In genomic region chr3R:11156858-11157257, dm6 we compare ENCODE assay signal across 3 fruit fly cellular contexts.
A peak's percentile ranks its signal among the peaks of the same experiment; 100 is the strongest.
TF ChIP-seq lines count a peak whose summit lies in the region.

Gene Ugt302C1, plus strand, starts transcription at chr3R:11157098.

TF ChIP-seq in whole organism, adult, 20 proteins besides CTCF, POLR2A, EP300 and RAD21 (continued from another document):
- TF ChIP-seq Clk (GFP tag; optimal IDR thresholded peaks at IDR 0.05; lab: Kevin White, UChicago) (no peak), tj (GFP tag; optimal IDR thresholded peaks at IDR 0.05; lab: Kevin White, UChicago) (peak; percentile 26)

TF ChIP-seq in whole organism, embryonic, 481 proteins besides CTCF, POLR2A, EP300 and RAD21 (continued from another document and continues in another):
- TF ChIP-seq ato (GFP tag; IDR thresholded peaks at IDR 0.05; lab: Robert Waterston, UW; ENCODE audit: partially characterized antibody) = no peak
- peak in 1 of 2 experiments; percentile 90 for TF ChIP-seq Pdp1 (GFP tag; optimal IDR thresholded peaks at IDR 0.05; lab: Kevin White, UChicago)
- no peak for TF ChIP-seq gt (GFP tag; IDR thresholded peaks at IDR 0.05; lab: Robert Waterston, UW)
- peak; percentile 92 for TF ChIP-seq Jarid2 (GFP tag; optimal IDR thresholded peaks at IDR 0.05; lab: Kevin White, UChicago)
- no peak for TF ChIP-seq shn (GFP tag; optimal IDR thresholded peaks at IDR 0.05; lab: Kevin White, UChicago)
- no peak for TF ChIP-seq Opbp (GFP tag; IDR thresholded peaks at IDR 0.05; lab: Robert Waterston, UW; ENCODE audit: partially characterized antibody)
- no peak for TF ChIP-seq CG10147 (GFP tag; optimal IDR thresholded peaks at IDR 0.05; lab: Kevin White, UChicago)
- no peak for TF ChIP-seq CG13424 (tag; optimal IDR thresholded peaks at IDR 0.05; lab: Kevin White, UChicago)
- no peak for TF ChIP-seq aop (GFP tag; IDR thresholded peaks at IDR 0.05; lab: Robert Waterston, UW)
- TF ChIP-seq CG14014 (GFP tag; IDR thresholded peaks at IDR 0.05; lab: Robert Waterston, UW) = 0 out of 2 replicates have a peak, but pooled peaks have one; percentile 40
- peak; percentile 57; the same call in 2 of the 3 replicates for TF ChIP-seq CG34224 (GFP tag; IDR thresholded peaks at IDR 0.05; lab: Robert Waterston, UW; ENCODE audit: partially characterized antibody)
- TF ChIP-seq Sry-δ (GFP tag; optimal IDR thresholded peaks at IDR 0.05; lab: Kevin White, UChicago) = no peak
- TF ChIP-seq ash1 (GFP tag; optimal IDR thresholded peaks at IDR 0.05; lab: Kevin White, UChicago) = no peak
- TF ChIP-seq Deaf1 (tag; optimal IDR thresholded peaks at IDR 0.05; lab: Kevin White, UChicago) = no peak
- TF ChIP-seq CG8089 (GFP tag; optimal IDR thresholded peaks at IDR 0.05; lab: Kevin White, UChicago) = no peak
- TF ChIP-seq CG3847 (GFP tag; IDR thresholded peaks at IDR 0.05; lab: Robert Waterston, UW) = no peak
- no peak for TF ChIP-seq CG11085 (GFP tag; IDR thresholded peaks at IDR 0.05; lab: Robert Waterston, UW)
- no peak for TF ChIP-seq CG4404 (GFP tag; IDR thresholded peaks at IDR 0.05; lab: Robert Waterston, UW)
- no peak for TF ChIP-seq ranshi (GFP tag; IDR thresholded peaks at IDR 0.05; lab: Robert Waterston, UW)
- no peak for TF ChIP-seq bcd (GFP tag; optimal IDR thresholded peaks at IDR 0.05; lab: Kevin White, UChicago)
- TF ChIP-seq CG32767 (GFP tag; IDR thresholded peaks at IDR 0.05; lab: Robert Waterston, UW) = no peak
- TF ChIP-seq Adf1 (GFP tag; IDR thresholded peaks at IDR 0.05; lab: Robert Waterston, UW) = peak; percentile 32; the same call in 1 of the 2 replicates
- TF ChIP-seq tgo (GFP tag; IDR thresholded peaks at IDR 0.05; lab: Robert Waterston, UW) = no peak
- TF ChIP-seq nerfin-1 (tag; optimal IDR thresholded peaks at IDR 0.05; lab: Kevin White, UChicago) = no peak
- no peak for TF ChIP-seq pan (optimal IDR thresholded peaks at IDR 0.05; lab: Kevin White, UChicago)
- TF ChIP-seq pan (GFP tag; optimal IDR thresholded peaks at IDR 0.05 in 1 of 2, IDR thresholded peaks at IDR 0.05 in 1 of 2) = no peak
- no peak for TF ChIP-seq CG10366 (GFP tag; IDR thresholded peaks at IDR 0.05; lab: Robert Waterston, UW)
- no peak for TF ChIP-seq CG11398 (GFP tag; optimal IDR thresholded peaks at IDR 0.05; lab: Kevin White, UChicago)
- no peak for TF ChIP-seq CG4360 (GFP tag; IDR thresholded peaks at IDR 0.05; lab: Robert Waterston, UW)
- peak; percentile 19 for TF ChIP-seq CG13624 (GFP tag; optimal IDR thresholded peaks at IDR 0.05; lab: Kevin White, UChicago)
- TF ChIP-seq Chrac-16 (GFP tag; optimal IDR thresholded peaks at IDR 0.05; lab: Kevin White, UChicago) = no peak
- no peak for TF ChIP-seq Doc2 (GFP tag; IDR thresholded peaks at IDR 0.05; lab: Robert Waterston, UW)
- TF ChIP-seq luna (GFP tag; optimal IDR thresholded peaks at IDR 0.05; lab: Kevin White, UChicago) = no peak
- TF ChIP-seq exex (tag; optimal IDR thresholded peaks at IDR 0.05; lab: Kevin White, UChicago) = peak; percentile 55
- 0 out of 2 replicates have a peak, but pooled peaks have one; percentile 10 for TF ChIP-seq CG9932 (GFP tag; IDR thresholded peaks at IDR 0.05; lab: Robert Waterston, UW)
- no peak for TF ChIP-seq ems (GFP tag; optimal IDR thresholded peaks at IDR 0.05; lab: Kevin White, UChicago)
- TF ChIP-seq CG8478 (optimal IDR thresholded peaks at IDR 0.05; lab: Kevin White, UChicago) = no peak
- no peak for TF ChIP-seq Hand (GFP tag; optimal IDR thresholded peaks at IDR 0.05; lab: Kevin White, UChicago)
- no peak for TF ChIP-seq twi (tag; optimal IDR thresholded peaks at IDR 0.05; lab: Kevin White, UChicago)
- TF ChIP-seq gsb (GFP tag; IDR thresholded peaks at IDR 0.05; lab: Robert Waterston, UW) = no peak
- no peak for TF ChIP-seq stc (GFP tag; IDR thresholded peaks at IDR 0.05; lab: Robert Waterston, UW)
- no peak for TF ChIP-seq CG1233 (GFP tag; optimal IDR thresholded peaks at IDR 0.05; lab: Kevin White, UChicago)
- TF ChIP-seq MBD-R2 (GFP tag; IDR thresholded peaks at IDR 0.05; lab: Robert Waterston, UW) = peak; percentile 29; the same call in 1 of the 2 replicates
- TF ChIP-seq CG15601 (tag; optimal IDR thresholded peaks at IDR 0.05; lab: Kevin White, UChicago) = no peak
- no peak for TF ChIP-seq CG5180 (GFP tag; optimal IDR thresholded peaks at IDR 0.05; lab: Kevin White, UChicago)
- TF ChIP-seq CG10209 (GFP tag; optimal IDR thresholded peaks at IDR 0.05; lab: Kevin White, UChicago) = no peak
- TF ChIP-seq Lim3 (GFP tag; IDR thresholded peaks at IDR 0.05; lab: Robert Waterston, UW) = no peak
- TF ChIP-seq Sox100B (GFP tag; optimal IDR thresholded peaks at IDR 0.05; lab: Kevin White, UChicago) = no peak
- no peak for TF ChIP-seq CG17802 (tag; optimal IDR thresholded peaks at IDR 0.05; lab: Kevin White, UChicago)
- TF ChIP-seq CG1602 (GFP tag; optimal IDR thresholded peaks at IDR 0.05; lab: Kevin White, UChicago) = no peak
- no peak for TF ChIP-seq Bteb2 (GFP tag; optimal IDR thresholded peaks at IDR 0.05; lab: Kevin White, UChicago)
- no peak for TF ChIP-seq al (GFP tag; IDR thresholded peaks at IDR 0.05; lab: Robert Waterston, UW)
- no peak for TF ChIP-seq Hmx (GFP tag; optimal IDR thresholded peaks at IDR 0.05; lab: Kevin White, UChicago)
- TF ChIP-seq Atf3 (GFP tag; optimal IDR thresholded peaks at IDR 0.05; lab: Kevin White, UChicago) = peak; percentile 31
- 0 out of 3 replicates have a peak, but pooled peaks have one; percentile 46 for TF ChIP-seq HLH4C (GFP tag; IDR thresholded peaks at IDR 0.05; lab: Robert Waterston, UW; ENCODE audit: partially characterized antibody)
- TF ChIP-seq z (GFP tag; IDR thresholded peaks at IDR 0.05; lab: Robert Waterston, UW) = peak; percentile 72; the same call in 2 of the 3 replicates
- TF ChIP-seq zfh2 (GFP tag; optimal IDR thresholded peaks at IDR 0.05; lab: Kevin White, UChicago) = no peak
- TF ChIP-seq Rfx (GFP tag; IDR thresholded peaks at IDR 0.05; lab: Robert Waterston, UW) = peak; percentile 61; the same call in 1 of the 2 replicates
- 0 out of 3 replicates have a peak, but pooled peaks have one; percentile 39 for TF ChIP-seq CG11456 (GFP tag; IDR thresholded peaks at IDR 0.05; lab: Robert Waterston, UW)
- TF ChIP-seq gsb-n (tag; optimal IDR thresholded peaks at IDR 0.05; lab: Kevin White, UChicago) = no peak
- no peak for TF ChIP-seq CG11093 (GFP tag; IDR thresholded peaks at IDR 0.05; lab: Robert Waterston, UW)
- TF ChIP-seq TFAM (GFP tag; optimal IDR thresholded peaks at IDR 0.05; lab: Kevin White, UChicago) = no peak
- TF ChIP-seq hb (GFP tag; IDR thresholded peaks at IDR 0.05; lab: Robert Waterston, UW; ENCODE audit: partially characterized antibody) = no peak
- no peak for TF ChIP-seq CG14965 (GFP tag; optimal IDR thresholded peaks at IDR 0.05; lab: Kevin White, UChicago; ENCODE audit: borderline replicate concordance)
- TF ChIP-seq ham (GFP tag; IDR thresholded peaks at IDR 0.05; lab: Robert Waterston, UW) = peak; percentile 33; the same call in 1 of the 2 replicates

TF ChIP-seq in whole organism, prepupa, 60 proteins besides CTCF, POLR2A, EP300 and RAD21 (continued from another document):
- peak; percentile 95 for TF ChIP-seq vri (GFP tag; optimal IDR thresholded peaks at IDR 0.05; lab: Kevin White, UChicago)
- no peak for TF ChIP-seq Ets96B (tag; optimal IDR thresholded peaks at IDR 0.05; lab: Kevin White, UChicago)
- TF ChIP-seq CG6276 (GFP tag; optimal IDR thresholded peaks at IDR 0.05; lab: Kevin White, UChicago) = no peak
- peak; percentile 2 for TF ChIP-seq CG16779 (tag; optimal IDR thresholded peaks at IDR 0.05; lab: Kevin White, UChicago)
- TF ChIP-seq spab (GFP tag; optimal IDR thresholded peaks at IDR 0.05; lab: Kevin White, UChicago) = no peak
TF ChIP-seq in whole organism, prepupa: peak in this region for 8.
